Worm (Caenorhabditis elegans): ENCODE results near the gene F26F12.3.
A peak's percentile ranks its signal among the peaks of the same experiment; 100 is the strongest.

ce11 chrV:5876966-5877365 lies 31.4 kb upstream of the F26F12.3 start:
- TF ChIP-seq dve-1 (tag; optimal IDR thresholded peaks at IDR 0.05; ENCODE audit: insufficient read depth) (no peak), aha-1 (tag) (peak; percentile 27), Y5F2A.4 (GFP tag; optimal IDR thresholded peaks at IDR 0.05) (no peak)

All from whole organism, L4 larva.